Fruit fly (Drosophila melanogaster) whole organism, prepupa: ENCODE measurements around the gene CG5225.
A peak's percentile ranks its signal among the peaks of the same experiment; 100 is the strongest.

Experiments used
- CG3032 ChIP-seq: fragments of 200-800 bp; optimal IDR thresholded peaks from 2 replicates; lab custom pipeline; 2019; ENCODE audit warnings: missing biosample characterization, mild to moderate bottlenecking, missing genetic modification characterization, moderate library complexity
- CG32006 ChIP-seq: fragments of 200-800 bp; sonication (Bioruptor generic); optimal IDR thresholded peaks from 3 replicates; lab custom pipeline; 2017; ENCODE audit warnings: missing biosample characterization, mild to moderate bottlenecking, missing genetic modification characterization
- CG6808 ChIP-seq: fragments of 200-800 bp; sonication (Bioruptor generic); optimal IDR thresholded peaks from 3 replicates; lab custom pipeline; 2017; ENCODE audit warnings: missing biosample characterization, missing genetic modification characterization, mild to moderate bottlenecking, moderate library complexity, missing genetic modification reagents
- CG9139 ChIP-seq: fragments of 200-800 bp; sonication (Bioruptor generic); optimal IDR thresholded peaks from 3 replicates; lab custom pipeline; 2017; ENCODE audit warnings: missing biosample characterization, mild to moderate bottlenecking, missing genetic modification characterization
- Hr4 ChIP-seq: fragments of 200-800 bp; sonication (Bioruptor generic); optimal IDR thresholded peaks from 3 replicates; lab custom pipeline; 2016; ENCODE audit warnings: missing biosample characterization, missing genetic modification characterization
- Lpt ChIP-seq: fragments of 200-800 bp; sonication (Bioruptor generic); optimal IDR thresholded peaks from 3 replicates; lab custom pipeline; 2016; ENCODE audit warnings: missing biosample characterization, missing genetic modification characterization
- fd85E ChIP-seq: fragments of 200-800 bp; sonication (Bioruptor generic); optimal IDR thresholded peaks from 3 replicates; lab custom pipeline; 2016; ENCODE audit warnings: missing biosample characterization, missing genetic modification characterization
- ss ChIP-seq, 2 experiments: fragments of 200-800 bp; sonication (Bioruptor generic); optimal IDR thresholded peaks; 2 replicates in 1 of 2; 3 replicates in 1 of 2; lab custom pipeline; 2017 to 2018; ENCODE audit warnings: mild to moderate bottlenecking in 2 of 2, missing biosample characterization in 2 of 2, missing genetic modification characterization in 2 of 2, moderate library complexity in 1 of 2
- svp ChIP-seq: fragments of 200-800 bp; sonication (Bioruptor generic); peaks from one replicate; lab custom pipeline; 2016; ENCODE audit warnings: missing biosample characterization, missing genetic modification characterization
- vri ChIP-seq: fragments of 200-800 bp; sonication (Bioruptor generic); optimal IDR thresholded peaks from 3 replicates; lab custom pipeline; 2016; ENCODE audit warnings: missing biosample characterization, mild to moderate bottlenecking, missing genetic modification characterization

DNA sequence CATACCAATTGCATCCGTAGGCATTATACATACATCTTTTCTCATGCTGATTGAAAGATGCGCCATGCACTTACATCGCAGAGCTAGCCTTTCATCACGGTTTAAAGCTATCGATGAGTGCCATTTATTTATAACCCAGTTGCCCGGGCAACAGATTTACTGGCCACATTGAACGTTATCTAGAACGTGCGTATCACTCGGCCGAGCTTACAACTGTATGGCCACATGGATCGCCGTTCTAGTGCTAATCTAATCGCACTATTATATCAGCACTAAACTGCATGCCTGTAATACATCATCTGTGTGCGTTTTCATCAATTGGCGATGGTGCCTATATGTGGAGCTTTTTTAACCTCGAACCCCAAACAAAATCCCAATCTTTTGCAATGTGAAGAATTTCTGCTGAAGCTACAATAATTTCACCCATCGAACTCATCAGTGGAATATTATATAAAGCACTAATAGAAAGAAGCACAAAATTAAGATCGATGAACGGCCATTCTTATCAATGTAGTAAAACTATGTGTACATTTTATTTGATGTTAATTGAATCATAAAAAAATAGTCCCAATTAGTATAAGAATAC is 32.4 kb downstream of the CG5225 start:
- TF ChIP-seq svp (GFP tag; lab: Kevin White, UChicago) (peak; percentile 55), Hr4 (GFP tag; lab: Kevin White, UChicago) (no peak), CG6808 (no peak), Lpt (GFP tag; lab: Kevin White, UChicago) (no peak), vri (GFP tag; lab: Kevin White, UChicago) (no peak), fd85E (no peak), CG32006 (GFP tag; lab: Kevin White, UChicago) (no peak), CG9139 (GFP tag; lab: Kevin White, UChicago) (no peak), CG3032 (tag; lab: Kevin White, UChicago) (no peak), ss (GFP tag; optimal IDR thresholded peaks at IDR 0.05; lab: Kevin White, UChicago) (no peak)
